Worm (Caenorhabditis elegans) whole organism, young adult: Measurements from ENCODE around the gene T11G6.3.

Experiments
- C06A6.2 ChIP-seq: fragments of 200-800 bp; sonication (Bioruptor generic); conservative IDR thresholded peaks from 2 replicates; pipeline ENCODE4 v1.3.6; 2022; ENCODE audit warnings: missing genetic modification characterization, missing compliant biosample characterization
- F57A8.1 ChIP-seq: fragments of 200-800 bp; sonication (Bioruptor generic); optimal IDR thresholded peaks from 2 replicates; lab custom pipeline; 2018; ENCODE audit warnings: mild to moderate bottlenecking, missing genetic modification characterization, moderate library complexity, missing compliant biosample characterization
- ama-1 ChIP-seq, 3 experiments: fragments of 150-350 bp in 1 of 3; sonication (generic microtip) in 2 of 3; optimal IDR thresholded peaks; 2 replicates each; lab custom pipeline; 2014 to 2018; ENCODE audit warnings: missing biosample characterization in 2 of 3, missing genetic modification characterization in 2 of 3, missing genetic modification reagents in 2 of 3
- attf-5 ChIP-seq: fragments of 200-800 bp; sonication (Bioruptor generic); optimal IDR thresholded peaks from 2 replicates; lab custom pipeline; 2018; ENCODE audit warnings: mild to moderate bottlenecking, missing genetic modification characterization, missing compliant biosample characterization
- ceh-58 ChIP-seq: fragments of 200-800 bp; sonication (Bioruptor generic); IDR thresholded peaks from 2 replicates; pipeline ENCODE4 v1.3.6; 2022; ENCODE audit warnings: missing genetic modification characterization, missing compliant biosample characterization
- lin-35 ChIP-seq, 3 experiments: fragments of 150-350 bp in 2 of 3; sonication (generic microtip) in 1 of 3; optimal IDR thresholded peaks; 2 replicates each; lab custom pipeline; 2014 to 2018; ENCODE audit warnings: missing biosample characterization in 3 of 3, missing genetic modification characterization in 3 of 3, missing genetic modification reagents in 3 of 3
- mel-28 ChIP-seq: sonication (generic microtip); optimal IDR thresholded peaks from 2 replicates; lab custom pipeline; 2016; ENCODE audit warnings: borderline replicate concordance, mild to moderate bottlenecking, missing genetic modification characterization, missing compliant biosample characterization
- nfya-1 ChIP-seq: sonication (generic microtip); optimal IDR thresholded peaks from 2 replicates; lab custom pipeline; 2017; ENCODE audit warnings: antibody characterized with exemption, missing compliant biosample characterization, missing genetic modification characterization, borderline replicate concordance; ENCODE audit not compliant: insufficient read depth
- nhr-90 ChIP-seq: sonication (generic microtip); optimal IDR thresholded peaks from 2 replicates; lab custom pipeline; 2016; ENCODE audit warnings: missing genotype, mild to moderate bottlenecking, missing genetic modification characterization, missing compliant biosample characterization
- pha-4 ChIP-seq: fragments of 150-350 bp; sonication (generic microtip); optimal IDR thresholded peaks from 2 replicates; lab custom pipeline; 2014; ENCODE audit warnings: missing biosample characterization, missing genetic modification reagents, missing genetic modification characterization
- snpc-3.4 ChIP-seq: sonication (generic microtip); optimal IDR thresholded peaks from 2 replicates; lab custom pipeline; 2017; ENCODE audit warnings: missing genetic modification characterization, mild to moderate bottlenecking, missing compliant biosample characterization, antibody characterized with exemption, moderate library complexity, missing genotype, missing genetic modification reagents
- xnd-1 ChIP-seq: sonication (generic microtip); optimal IDR thresholded peaks from 2 replicates; lab custom pipeline; 2016; ENCODE audit warnings: missing genotype, missing genetic modification reagents, missing genetic modification characterization, missing compliant biosample characterization
- zfh-2 ChIP-seq: fragments of 200-800 bp; sonication (Bioruptor generic); conservative IDR thresholded peaks from 2 replicates; pipeline ENCODE4 v1.3.6; 2022; ENCODE audit warnings: missing genetic modification reagents, missing genetic modification characterization, missing compliant biosample characterization
- ztf-22 ChIP-seq: fragments of 200-800 bp; sonication (Bioruptor generic); optimal IDR thresholded peaks from 2 replicates; lab custom pipeline; 2018; ENCODE audit warnings: mild to moderate bottlenecking, missing genetic modification characterization, moderate library complexity, missing compliant biosample characterization

DNA sequence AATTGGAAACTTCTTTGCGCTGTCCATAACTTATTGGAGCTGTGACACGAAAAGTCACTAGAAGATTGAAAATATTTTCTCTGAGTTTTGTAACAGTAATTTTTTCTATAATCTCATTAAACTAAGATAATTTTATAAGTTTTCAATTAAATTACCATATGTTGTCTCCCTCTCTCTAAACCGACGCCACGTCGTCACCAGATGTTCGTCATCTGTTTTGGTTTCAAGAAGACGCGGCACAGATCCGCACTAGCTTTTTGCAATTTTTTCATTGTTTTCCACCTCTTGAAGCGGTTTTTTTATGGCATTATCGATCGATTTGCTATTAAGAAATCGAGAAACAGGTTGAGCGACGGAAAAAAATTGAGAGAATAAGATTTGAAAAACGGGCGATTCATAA is 51.1 kb downstream of the T11G6.3 start:
- no peak for TF ChIP-seq ceh-58 (GFP tag; lab: Robert Waterston, UW)
- TF ChIP-seq ztf-22 (GFP tag; lab: Kevin White, UChicago) = no peak
- TF ChIP-seq snpc-3.4 = no peak
- no peak for TF ChIP-seq pha-4 (tag; lab: Kevin White, UChicago)
- TF ChIP-seq C06A6.2 (GFP tag; lab: Robert Waterston, UW) = no peak
- no peak for TF ChIP-seq zfh-2
- no peak for TF ChIP-seq nfya-1 (tag; lab: Kevin White, UChicago)
- no peak for TF ChIP-seq xnd-1 (tag; lab: Kevin White, UChicago)
- TF ChIP-seq lin-35 (GFP tag; optimal IDR thresholded peaks at IDR 0.05; lab: Kevin White, UChicago) = no peak
- TF ChIP-seq nhr-90 (tag; lab: Kevin White, UChicago) = no peak
- no peak for TF ChIP-seq ama-1 (optimal IDR thresholded peaks at IDR 0.05; lab: Kevin White, UChicago)
- no peak for TF ChIP-seq ama-1 (GFP tag; optimal IDR thresholded peaks at IDR 0.05; lab: Kevin White, UChicago)
- TF ChIP-seq F57A8.1 (GFP tag; lab: Kevin White, UChicago) = no peak
- no peak for TF ChIP-seq mel-28 (tag; lab: Kevin White, UChicago)
- no peak for TF ChIP-seq attf-5 (GFP tag; lab: Kevin White, UChicago)
